Worm (Caenorhabditis elegans) whole organism, L3 larva: ENCODE measurements around the gene nxf-1.

Experiments
- ZK546.5 ChIP-seq: sonication (generic microtip); optimal IDR thresholded peaks from 2 replicates; lab custom pipeline; 2017; ENCODE audit warnings: missing biosample characterization, missing genetic modification characterization
- egl-27 ChIP-seq: sonication (generic microtip); optimal IDR thresholded peaks from 4 replicates; lab custom pipeline; 2017; ENCODE audit warnings: missing biosample characterization, missing genetic modification reagents, missing genetic modification characterization
- elt-1 ChIP-seq: fragments of 150-350 bp; optimal IDR thresholded peaks from 2 replicates; lab custom pipeline; 2014; ENCODE audit warnings: missing biosample characterization, missing genetic modification characterization
- nfya-1 ChIP-seq: sonication (generic microtip); optimal IDR thresholded peaks from 2 replicates; lab custom pipeline; 2017; ENCODE audit warnings: missing genetic modification characterization, mild to moderate bottlenecking, missing compliant biosample characterization, antibody characterized with exemption, moderate library complexity; ENCODE audit not compliant: insufficient read depth
- nhr-43 ChIP-seq: sonication (generic microtip); optimal IDR thresholded peaks from 2 replicates; lab custom pipeline; 2016; ENCODE audit warnings: mild to moderate bottlenecking, missing genetic modification characterization, missing compliant biosample characterization; ENCODE audit not compliant: poor library complexity, severe bottlenecking
- tbx-2 ChIP-seq: sonication (generic microtip); optimal IDR thresholded peaks from 2 replicates; lab custom pipeline; 2016; ENCODE audit warnings: mild to moderate bottlenecking, missing genetic modification characterization, missing compliant biosample characterization
- unc-39 ChIP-seq: sonication (generic microtip); optimal IDR thresholded peaks from 4 replicates; lab custom pipeline; 2017; ENCODE audit warnings: missing biosample characterization, missing genetic modification characterization
- ztf-11 ChIP-seq: fragments of 150-350 bp; optimal IDR thresholded peaks from 2 replicates; lab custom pipeline; 2014; ENCODE audit warnings: missing biosample characterization, missing genetic modification characterization

DNA sequence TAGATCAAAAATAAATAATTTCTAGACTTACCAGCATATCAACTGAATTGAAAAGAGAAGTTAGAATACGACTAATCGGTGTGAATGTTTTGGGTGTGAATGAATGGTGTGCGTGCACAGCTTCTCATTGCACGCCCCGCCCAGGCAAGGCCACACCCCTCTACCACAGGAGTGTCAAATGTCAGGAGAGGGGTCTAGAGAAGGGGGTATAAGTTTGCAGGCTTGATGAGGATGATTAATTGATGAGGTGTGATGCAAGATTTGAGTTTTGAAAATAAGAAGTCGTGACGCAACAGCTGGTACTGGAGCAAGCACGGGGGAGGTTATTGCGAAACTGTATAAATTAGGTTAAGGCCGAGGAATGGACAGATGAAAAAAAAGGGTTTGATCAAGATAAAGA, 17.4 kb upstream of the nxf-1 start, which contains the start of gene egl-1:
- TF ChIP-seq tbx-2 = no peak
- no peak for TF ChIP-seq elt-1 (tag; lab: Kevin White, UChicago)
- no peak for TF ChIP-seq unc-39 (tag; lab: Kevin White, UChicago)
- no peak for TF ChIP-seq egl-27 (tag; lab: Kevin White, UChicago)
- no peak for TF ChIP-seq ZK546.5 (tag; lab: Kevin White, UChicago)
- TF ChIP-seq nhr-43 (tag; lab: Kevin White, UChicago) = no peak
- TF ChIP-seq ztf-11 (tag; lab: Kevin White, UChicago) = no peak
- no peak for TF ChIP-seq nfya-1 (tag; lab: Kevin White, UChicago)
